Fruit fly (Drosophila melanogaster): ENCODE results near the gene CG7215.
A peak's percentile ranks its signal among the peaks of the same experiment; 100 is the strongest.

The CG7215 gene

dm6 chr3R:18196991-18197801 lies 30.1 kb upstream of the CG7215 start (continued):
- TF ChIP-seq gem (tag; optimal IDR thresholded peaks at IDR 0.05) (peak; percentile 79), kah (GFP tag; optimal IDR thresholded peaks at IDR 0.05) (peak; percentile 25), dati (GFP tag; IDR thresholded peaks at IDR 0.05) (no peak), CG10147 (GFP tag; optimal IDR thresholded peaks at IDR 0.05) (peak; percentile 58), CG8944 (GFP tag; optimal IDR thresholded peaks at IDR 0.05) (no peak), p53 (GFP tag; optimal IDR thresholded peaks at IDR 0.05) (no peak), tna (GFP tag; IDR thresholded peaks at IDR 0.05; ENCODE audit: partially characterized antibody) (no peak), repo (GFP tag; optimal IDR thresholded peaks at IDR 0.05) (no peak), CG1603 (tag; optimal IDR thresholded peaks at IDR 0.05) (peak; percentile 28), stc (GFP tag; IDR thresholded peaks at IDR 0.05) (no peak), CG3995 (GFP tag; optimal IDR thresholded peaks at IDR 0.05) (no peak), lbe (GFP tag; optimal IDR thresholded peaks at IDR 0.05) (peak; percentile 86), ftz-f1 (GFP tag; optimal IDR thresholded peaks at IDR 0.05) (no peak), NfI (GFP tag; optimal IDR thresholded peaks at IDR 0.05) (peak; percentile 53), chn (GFP tag; optimal IDR thresholded peaks at IDR 0.05) (no peak), tap (tag; optimal IDR thresholded peaks at IDR 0.05) (no peak), CkIIα-i1 (GFP tag; IDR thresholded peaks at IDR 0.05) (no peak), seq (GFP tag; IDR thresholded peaks at IDR 0.05) (no peak), usp (GFP tag; optimal IDR thresholded peaks at IDR 0.05) (no peak), CG2120 (GFP tag; optimal IDR thresholded peaks at IDR 0.05) (peak; percentile 61), CG31441 (GFP tag; IDR thresholded peaks at IDR 0.05) (no peak), crc (GFP tag; optimal IDR thresholded peaks at IDR 0.05) (no peak), unpg (GFP tag; optimal IDR thresholded peaks at IDR 0.05) (peak; percentile 58), bcd (GFP tag; optimal IDR thresholded peaks at IDR 0.05) (peak; percentile 66), CG4328 (GFP tag; optimal IDR thresholded peaks at IDR 0.05) (peak; percentile 37), CG15696 (tag; optimal IDR thresholded peaks at IDR 0.05) (no peak), fu2 (GFP tag; optimal IDR thresholded peaks at IDR 0.05) (peak; percentile 29), nom (GFP tag; optimal IDR thresholded peaks at IDR 0.05) (peak; percentile 97), sim (GFP tag; IDR thresholded peaks at IDR 0.05) (no peak), Opbp (GFP tag; IDR thresholded peaks at IDR 0.05; ENCODE audit: partially characterized antibody) (no peak), CG1233 (GFP tag; optimal IDR thresholded peaks at IDR 0.05) (peak; percentile 73), CG34224 (GFP tag; IDR thresholded peaks at IDR 0.05; ENCODE audit: partially characterized antibody) (no peak), Med (GFP tag) (peak; percentile 87), chinmo (GFP tag; IDR thresholded peaks at IDR 0.05; ENCODE audit: partially characterized antibody) (no peak), NC2β (GFP tag; optimal IDR thresholded peaks at IDR 0.05) (no peak), gfzf (GFP tag; optimal IDR thresholded peaks at IDR 0.05) (no peak), Lim3 (GFP tag; IDR thresholded peaks at IDR 0.05) (no peak), CG9609 (GFP tag; optimal IDR thresholded peaks at IDR 0.05) (peak; percentile 14), CG7372 (GFP tag; IDR thresholded peaks at IDR 0.05) (no peak), CG7357 (GFP tag; IDR thresholded peaks at IDR 0.05) (0 out of 3 replicates have a peak, but pooled peaks have one; percentile 14), Elba2 (GFP tag; optimal IDR thresholded peaks at IDR 0.05) (no peak), C15 (GFP tag; IDR thresholded peaks at IDR 0.05) (no peak), trh (GFP tag; optimal IDR thresholded peaks at IDR 0.05) (no peak), CG12299 (tag; optimal IDR thresholded peaks at IDR 0.05) (no peak), Myb (GFP tag; optimal IDR thresholded peaks at IDR 0.05) (peak; percentile 29), CG17612 (GFP tag; IDR thresholded peaks at IDR 0.05) (no peak), kay (GFP tag; optimal IDR thresholded peaks at IDR 0.05) (peak; percentile 32), Hr51 (GFP tag; optimal IDR thresholded peaks at IDR 0.05) (peak in 1 of 2 experiments; percentile 77), CG1602 (GFP tag; optimal IDR thresholded peaks at IDR 0.05) (peak; percentile 33), Lhr (GFP tag; optimal IDR thresholded peaks at IDR 0.05) (no peak)
